Fruit fly (Drosophila melanogaster) whole organism, embryonic: Measurements from ENCODE around the gene CG12470.

Source experiments
- Adf1 ChIP-seq: fragments of 200-800 bp; sonication (Bioruptor generic); IDR thresholded peaks from 2 replicates; pipeline ENCODE4 v1.3.6; 2022; ENCODE audit warnings: missing biosample characterization, missing genetic modification characterization
- Atf-2 ChIP-seq: fragments of 200-800 bp; sonication (Bioruptor generic); optimal IDR thresholded peaks from 2 replicates; lab custom pipeline; 2016; ENCODE audit warnings: missing biosample characterization, missing genetic modification characterization
- Blimp-1 ChIP-seq: fragments of 200-800 bp; sonication (Bioruptor generic); optimal IDR thresholded peaks from 3 replicates; lab custom pipeline; 2018; ENCODE audit warnings: missing biosample characterization, missing genetic modification characterization, mild to moderate bottlenecking, moderate library complexity, missing genetic modification reagents
- CG10462 ChIP-seq: fragments of 200-800 bp; sonication (Bioruptor generic); optimal IDR thresholded peaks from 2 replicates; lab custom pipeline; 2016; ENCODE audit warnings: missing biosample characterization, missing genetic modification characterization
- CG13424 ChIP-seq: fragments of 200-800 bp; sonication (Bioruptor generic); optimal IDR thresholded peaks from 2 replicates; lab custom pipeline; 2019; ENCODE audit warnings: missing biosample characterization, mild to moderate bottlenecking, missing genetic modification characterization, moderate library complexity
- CG14667 ChIP-seq: fragments of 200-800 bp; sonication (Bioruptor generic); IDR thresholded peaks from 2 replicates; pipeline ENCODE4 v1.3.6; 2022; ENCODE audit warnings: missing biosample characterization, missing genetic modification characterization
- CG15269 ChIP-seq: fragments of 200-800 bp; sonication (Bioruptor generic); optimal IDR thresholded peaks from 2 replicates; lab custom pipeline; 2018; ENCODE audit warnings: missing biosample characterization, mild to moderate bottlenecking, missing genetic modification characterization, moderate library complexity
- CG15601 ChIP-seq: fragments of 200-800 bp; sonication (Bioruptor generic); optimal IDR thresholded peaks from 3 replicates; lab custom pipeline; 2019; ENCODE audit warnings: missing biosample characterization, mild to moderate bottlenecking, missing genetic modification characterization, moderate library complexity
- CG17328 ChIP-seq: fragments of 200-800 bp; sonication (Bioruptor generic); IDR thresholded peaks from 2 replicates; pipeline ENCODE4 v1.3.6; 2022; ENCODE audit warnings: missing biosample characterization, missing genetic modification characterization
- CG17359 ChIP-seq: fragments of 200-800 bp; sonication (Bioruptor generic); optimal IDR thresholded peaks from 3 replicates; lab custom pipeline; 2018; ENCODE audit warnings: missing biosample characterization, mild to moderate bottlenecking, missing genetic modification characterization, moderate library complexity
- CG17361 ChIP-seq: fragments of 200-800 bp; sonication (Bioruptor generic); IDR thresholded peaks from 3 replicates; pipeline ENCODE4 v1.3.6; 2022; ENCODE audit warnings: missing biosample characterization, missing genetic modification characterization
- CG18262 ChIP-seq: fragments of 200-800 bp; optimal IDR thresholded peaks from 3 replicates; lab custom pipeline; 2019; ENCODE audit warnings: missing biosample characterization, mild to moderate bottlenecking, missing genetic modification characterization, moderate library complexity
- CG2202 ChIP-seq: fragments of 200-800 bp; sonication (Bioruptor generic); optimal IDR thresholded peaks from 2 replicates; lab custom pipeline; 2018; ENCODE audit warnings: missing biosample characterization, mild to moderate bottlenecking, missing genetic modification characterization
- CG2678 ChIP-seq: fragments of 200-800 bp; sonication (Bioruptor generic); optimal IDR thresholded peaks from 3 replicates; lab custom pipeline; 2019; ENCODE audit warnings: missing biosample characterization, mild to moderate bottlenecking, missing genetic modification characterization, moderate library complexity
- CG2712 ChIP-seq: fragments of 200-800 bp; optimal IDR thresholded peaks from 3 replicates; lab custom pipeline; 2019; ENCODE audit warnings: missing biosample characterization, mild to moderate bottlenecking, missing genetic modification characterization, moderate library complexity
- CG31388 ChIP-seq: fragments of 200-800 bp; sonication (Bioruptor generic); optimal IDR thresholded peaks from 2 replicates; lab custom pipeline; 2016; ENCODE audit warnings: missing biosample characterization, missing genetic modification characterization
- CG3838 ChIP-seq: fragments of 200-800 bp; sonication (Bioruptor generic); optimal IDR thresholded peaks from 3 replicates; lab custom pipeline; 2016; ENCODE audit warnings: missing biosample characterization, missing genetic modification characterization
- CG7556 ChIP-seq: fragments of 200-800 bp; sonication (Bioruptor generic); optimal IDR thresholded peaks from 2 replicates; lab custom pipeline; 2017; ENCODE audit warnings: missing biosample characterization, mild to moderate bottlenecking, missing genetic modification characterization
- CG7839 ChIP-seq: fragments of 200-800 bp; sonication (Bioruptor generic); optimal IDR thresholded peaks from 3 replicates; lab custom pipeline; 2018; ENCODE audit warnings: missing biosample characterization, mild to moderate bottlenecking, missing genetic modification characterization, moderate library complexity
- CG8924 ChIP-seq: fragments of 200-800 bp; optimal IDR thresholded peaks from 3 replicates; lab custom pipeline; 2019; ENCODE audit warnings: missing biosample characterization, mild to moderate bottlenecking, missing genetic modification characterization, moderate library complexity
- CHES-1-like ChIP-seq: fragments of 200-800 bp; sonication (Bioruptor generic); optimal IDR thresholded peaks from 2 replicates; lab custom pipeline; 2016; ENCODE audit warnings: missing biosample characterization, missing genetic modification characterization
- CrebB ChIP-seq: fragments of 200-800 bp; sonication (Bioruptor generic); optimal IDR thresholded peaks from 3 replicates; lab custom pipeline; 2018; ENCODE audit warnings: missing biosample characterization, mild to moderate bottlenecking, missing genetic modification characterization
- Deaf1 ChIP-seq: fragments of 200-800 bp; optimal IDR thresholded peaks from 3 replicates; lab custom pipeline; 2019; ENCODE audit warnings: missing biosample characterization, mild to moderate bottlenecking, missing genetic modification characterization, moderate library complexity
- Doc3 ChIP-seq: fragments of 200-800 bp; sonication (Bioruptor generic); IDR thresholded peaks from 3 replicates; pipeline ENCODE4 v1.3.6; 2022; ENCODE audit warnings: missing biosample characterization, missing genetic modification characterization; ENCODE audit not compliant: partially characterized antibody
- Drgx ChIP-seq: fragments of 200-800 bp; sonication (Bioruptor generic); IDR thresholded peaks from 2 replicates; pipeline ENCODE4 v1.3.6; 2022; ENCODE audit warnings: missing biosample characterization, missing genetic modification characterization
- Hand ChIP-seq: fragments of 200-800 bp; sonication (Bioruptor generic); optimal IDR thresholded peaks from 2 replicates; lab custom pipeline; 2017; ENCODE audit warnings: mild to moderate bottlenecking, missing biosample characterization, missing genetic modification reagents, missing genetic modification characterization
- Hmx ChIP-seq: fragments of 200-800 bp; sonication (Bioruptor generic); optimal IDR thresholded peaks from 2 replicates; lab custom pipeline; 2016; ENCODE audit warnings: missing biosample characterization, missing genetic modification characterization
- Hr51 ChIP-seq, 2 experiments: fragments of 200-800 bp; sonication (Bioruptor generic); optimal IDR thresholded peaks; 2 replicates in 1 of 2; 3 replicates in 1 of 2; lab custom pipeline; 2016 to 2018; ENCODE audit warnings: missing biosample characterization in 2 of 2, missing genetic modification characterization in 2 of 2, mild to moderate bottlenecking in 1 of 2, moderate library complexity in 1 of 2
- Kr ChIP-seq: fragments of 200-800 bp; sonication (Bioruptor generic); optimal IDR thresholded peaks from 2 replicates; lab custom pipeline; 2017; ENCODE audit warnings: missing biosample characterization, mild to moderate bottlenecking, missing genetic modification characterization
- MTF-1 ChIP-seq: fragments of 200-800 bp; sonication (Bioruptor generic); optimal IDR thresholded peaks from 2 replicates; lab custom pipeline; 2018; ENCODE audit warnings: missing biosample characterization, mild to moderate bottlenecking, missing genetic modification characterization, borderline replicate concordance
- NC2α ChIP-seq: fragments of 200-800 bp; sonication (Bioruptor generic); optimal IDR thresholded peaks from 2 replicates; lab custom pipeline; 2016; ENCODE audit warnings: missing biosample characterization, missing genetic modification characterization
- Oli ChIP-seq: fragments of 200-800 bp; sonication (Bioruptor generic); optimal IDR thresholded peaks from 2 replicates; lab custom pipeline; 2018; ENCODE audit warnings: missing biosample characterization, mild to moderate bottlenecking, missing genetic modification characterization, moderate library complexity
- Ptx1 ChIP-seq: fragments of 200-800 bp; sonication (Bioruptor generic); IDR thresholded peaks from 2 replicates; pipeline ENCODE4 v1.3.6; 2022; ENCODE audit warnings: missing biosample characterization, missing genetic modification characterization
- Sox102F ChIP-seq: fragments of 200-800 bp; sonication (Bioruptor generic); optimal IDR thresholded peaks from 2 replicates; lab custom pipeline; 2018; ENCODE audit warnings: missing biosample characterization, mild to moderate bottlenecking, missing genetic modification characterization, moderate library complexity
- Ssrp ChIP-seq: fragments of 200-800 bp; sonication (Bioruptor generic); optimal IDR thresholded peaks from 2 replicates; lab custom pipeline; 2018; ENCODE audit warnings: missing biosample characterization, mild to moderate bottlenecking, missing genetic modification characterization, moderate library complexity
- TFAM ChIP-seq: fragments of 200-800 bp; sonication (Bioruptor generic); optimal IDR thresholded peaks from 2 replicates; lab custom pipeline; 2017; ENCODE audit warnings: missing biosample characterization, missing genetic modification characterization, inconsistent platforms
- aop ChIP-seq: fragments of 200-800 bp; sonication (Bioruptor generic); IDR thresholded peaks from 2 replicates; pipeline ENCODE4 v1.3.6; 2022; ENCODE audit warnings: missing biosample characterization, missing genetic modification characterization
- ase ChIP-seq: fragments of 200-800 bp; sonication (Bioruptor generic); IDR thresholded peaks from 3 replicates; pipeline ENCODE4 v1.3.6; 2022; ENCODE audit warnings: missing biosample characterization, missing genetic modification characterization
- bbx ChIP-seq: fragments of 200-800 bp; sonication (Bioruptor generic); IDR thresholded peaks from 2 replicates; pipeline ENCODE4 v1.3.6; 2022; ENCODE audit warnings: missing biosample characterization, missing genetic modification characterization; ENCODE audit not compliant: partially characterized antibody
- dmrt99B ChIP-seq: fragments of 200-800 bp; sonication (Bioruptor generic); optimal IDR thresholded peaks from 2 replicates; lab custom pipeline; 2018; ENCODE audit warnings: missing biosample characterization, mild to moderate bottlenecking, missing genetic modification characterization, moderate library complexity
- dysf ChIP-seq: fragments of 200-800 bp; sonication (Bioruptor generic); IDR thresholded peaks from 3 replicates; pipeline ENCODE4 v1.3.6; 2022; ENCODE audit warnings: missing biosample characterization, missing genetic modification characterization
- gem ChIP-seq: fragments of 200-800 bp; sonication (Bioruptor generic); optimal IDR thresholded peaks from 2 replicates; lab custom pipeline; 2019; ENCODE audit warnings: missing biosample characterization, mild to moderate bottlenecking, missing genetic modification characterization, moderate library complexity
- ken ChIP-seq: fragments of 200-800 bp; sonication (Bioruptor generic); IDR thresholded peaks from 3 replicates; pipeline ENCODE4 v1.3.6; 2022; ENCODE audit warnings: missing biosample characterization, missing genetic modification characterization
- phol ChIP-seq: fragments of 200-800 bp; sonication (Bioruptor generic); optimal IDR thresholded peaks from 3 replicates; lab custom pipeline; 2018; ENCODE audit warnings: missing biosample characterization, mild to moderate bottlenecking, missing genetic modification characterization, moderate library complexity
- row ChIP-seq: fragments of 200-800 bp; sonication (Bioruptor generic); IDR thresholded peaks from 3 replicates; pipeline ENCODE4 v1.3.6; 2022; ENCODE audit warnings: missing biosample characterization, missing genetic modification characterization
- sob ChIP-seq: fragments of 200-800 bp; sonication (Bioruptor generic); IDR thresholded peaks from 2 replicates; pipeline ENCODE4 v1.3.6; 2022; ENCODE audit warnings: missing biosample characterization, missing genetic modification characterization
- vvl ChIP-seq: fragments of 200-800 bp; sonication (Bioruptor generic); IDR thresholded peaks from 2 replicates; pipeline ENCODE4 v1.3.6; 2022; ENCODE audit warnings: missing biosample characterization, missing genetic modification characterization

The CG12470 gene

DNA sequence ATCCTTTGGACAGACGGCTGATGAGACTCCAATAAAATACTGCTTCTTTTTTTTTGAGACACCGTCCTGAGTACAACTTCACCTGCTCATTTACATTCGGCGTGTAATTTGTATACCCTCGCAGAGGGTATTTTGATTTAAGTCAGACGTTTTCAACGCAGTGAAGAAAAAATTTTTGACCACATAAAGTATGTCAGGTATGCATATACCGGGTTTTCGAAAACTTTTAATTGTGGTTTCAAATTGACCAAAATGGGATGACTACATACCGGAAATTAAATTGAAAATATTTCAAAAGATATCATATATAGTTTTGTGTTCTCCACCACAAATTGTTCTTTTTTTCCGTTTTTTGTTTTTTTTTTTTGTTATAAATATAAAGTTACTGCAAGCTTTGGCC is 33.3 kb downstream of the CG12470 start:
- TF ChIP-seq vvl (peak; percentile 40), Doc3 (GFP tag; lab: Robert Waterston, UW) (no peak), Drgx (GFP tag; lab: Robert Waterston, UW) (peak; percentile 32; the same call in 1 of the 2 replicates), MTF-1 (no peak), TFAM (GFP tag; lab: Kevin White, UChicago) (no peak), Atf-2 (GFP tag; lab: Kevin White, UChicago) (no peak), NC2α (GFP tag; lab: Kevin White, UChicago) (no peak), Kr (GFP tag; lab: Kevin White, UChicago) (no peak), CG15601 (tag; lab: Kevin White, UChicago) (no peak), row (GFP tag; lab: Robert Waterston, UW) (0 out of 3 replicates have a peak, but pooled peaks have one; percentile 23)

dm6 chrX:342422-343169 is 35.1 kb downstream of the CG12470 start:
- TF ChIP-seq CrebB (tag; lab: Kevin White, UChicago) (no peak), aop (no peak), Adf1 (GFP tag; lab: Robert Waterston, UW) (peak; percentile 68), Hmx (GFP tag; lab: Kevin White, UChicago) (no peak), Deaf1 (tag; lab: Kevin White, UChicago) (peak; percentile 67), CG15269 (tag; lab: Kevin White, UChicago) (peak; percentile 44), gem (tag; lab: Kevin White, UChicago) (peak; percentile 55), CG8924 (tag; lab: Kevin White, UChicago) (peak; percentile 12), Sox102F (GFP tag; lab: Kevin White, UChicago) (peak; percentile 60), CG14667 (GFP tag; lab: Robert Waterston, UW) (no peak), dysf (GFP tag; lab: Robert Waterston, UW) (0 out of 3 replicates have a peak, but pooled peaks have one; percentile 36), CHES-1-like (no peak), Oli (tag; lab: Kevin White, UChicago) (peak; percentile 39), Hr51 (GFP tag; optimal IDR thresholded peaks at IDR 0.05; lab: Kevin White, UChicago) (peak in 1 of 2 experiments; percentile 77), dmrt99B (tag; lab: Kevin White, UChicago) (peak; percentile 67), CG10462 (GFP tag; lab: Kevin White, UChicago) (no peak), Hand (GFP tag; lab: Kevin White, UChicago) (no peak), CG17328 (GFP tag; lab: Robert Waterston, UW) (0 out of 2 replicates have a peak, but pooled peaks have one; percentile 18), Ssrp (tag; lab: Kevin White, UChicago) (peak; percentile 7), CG13424 (tag; lab: Kevin White, UChicago) (peak; percentile 6), CG31388 (no peak), CG7839 (tag; lab: Kevin White, UChicago) (peak; percentile 13), CG2712 (tag; lab: Kevin White, UChicago) (peak; percentile 17), Blimp-1 (GFP tag; lab: Kevin White, UChicago) (peak; percentile 75), bbx (GFP tag; lab: Robert Waterston, UW) (peak; percentile 35; the same call in 1 of the 2 replicates), CG2202 (tag; lab: Kevin White, UChicago) (no peak), ken (GFP tag; lab: Robert Waterston, UW) (no peak), CG17359 (tag; lab: Kevin White, UChicago) (peak; percentile 15), phol (tag; lab: Kevin White, UChicago) (peak; percentile 3), CG3838 (no peak), CG7556 (GFP tag; lab: Kevin White, UChicago) (peak; percentile 9), CG17361 (GFP tag; lab: Robert Waterston, UW) (0 out of 3 replicates have a peak, but pooled peaks have one; percentile 17), sob (GFP tag; lab: Robert Waterston, UW) (peak; percentile 26; the same call in 1 of the 2 replicates), CG2678 (tag; lab: Kevin White, UChicago) (peak; percentile 22), ase (GFP tag; lab: Robert Waterston, UW) (no peak), CG18262 (tag; lab: Kevin White, UChicago) (peak; percentile 14), Ptx1 (GFP tag; lab: Robert Waterston, UW) (peak; percentile 36; the same call in 1 of the 2 replicates)
